Worm (Caenorhabditis elegans): ENCODE measurements around the gene srh-76.

srh-76 gene

ce11 chrV:5826592-5826991, 7.0 kb upstream of the srh-76 start, which contains the start of gene let-418 (continued):
- TF ChIP-seq hlh-12 (tag; optimal IDR thresholded peaks at IDR 0.05) = no peak

ce11 chrV:5831253-5831652, 2.4 kb upstream of the srh-76 start:
- TF ChIP-seq atf-7 (tag; optimal IDR thresholded peaks at IDR 0.05) (no peak), dpl-1 (GFP tag; optimal IDR thresholded peaks at IDR 0.05) (no peak), snpc-1.1 (tag; optimal IDR thresholded peaks at IDR 0.05; ENCODE audit: insufficient read depth) (no peak), madf-10 (tag; optimal IDR thresholded peaks at IDR 0.05) (no peak), lag-1 (GFP tag; IDR thresholded peaks at IDR 0.05) (no peak), hsf-1 (GFP tag; IDR thresholded peaks at IDR 0.05) (no peak), ztf-18 (tag; optimal IDR thresholded peaks at IDR 0.05) (no peak), xnd-1 (tag; optimal IDR thresholded peaks at IDR 0.05) (no peak), snpc-1.3 (tag; optimal IDR thresholded peaks at IDR 0.05; ENCODE audit: insufficient read depth) (no peak), egl-18 (GFP tag; IDR thresholded peaks at IDR 0.05) (no peak), bed-2 (GFP tag; IDR thresholded peaks at IDR 0.05) (no peak), ceh-91 (GFP tag; IDR thresholded peaks at IDR 0.05) (no peak), pha-4 (tag; optimal IDR thresholded peaks at IDR 0.05) (no peak), nfyb-1 (GFP tag; IDR thresholded peaks at IDR 0.05) (no peak), attf-3 (GFP tag; conservative IDR thresholded peaks at IDR 0.05) (no peak), lin-26 (GFP tag; IDR thresholded peaks at IDR 0.05) (no peak), nfya-2 (GFP tag; IDR thresholded peaks at IDR 0.05) (no peak), Y53G8AR.9 (GFP tag; conservative IDR thresholded peaks at IDR 0.05) (no peak), ztf-3 (GFP tag; optimal IDR thresholded peaks at IDR 0.05) (no peak)

ce11 chrV:5832799-5833198, 832 bp upstream of the srh-76 start:
- peak; percentile 61 for TF ChIP-seq B0336.3 (GFP tag; IDR thresholded peaks at IDR 0.05)
- no peak for TF ChIP-seq chd-7 (tag; optimal IDR thresholded peaks at IDR 0.05)
- no peak for TF ChIP-seq F37B4.10 (GFP tag; IDR thresholded peaks at IDR 0.05)
- peak; percentile 27 for TF ChIP-seq tbp1 (GFP tag; optimal IDR thresholded peaks at IDR 0.05)
- TF ChIP-seq T07F8.4 (tag; optimal IDR thresholded peaks at IDR 0.05) = no peak
- 0 out of 2 replicates have a peak, but pooled peaks have one; percentile 10 for TF ChIP-seq hsf-1 (GFP tag; IDR thresholded peaks at IDR 0.05)
- TF ChIP-seq F22D6.2 (tag; optimal IDR thresholded peaks at IDR 0.05) = peak; percentile 13
- TF ChIP-seq somi-1 (GFP tag; optimal IDR thresholded peaks at IDR 0.05) = peak; percentile 67
- TF ChIP-seq ekl-4 (GFP tag; IDR thresholded peaks at IDR 0.05) = peak; percentile 62; the same call in 1 of the 2 replicates
- TF ChIP-seq pbrm-1 (GFP tag; IDR thresholded peaks at IDR 0.05) = no peak
- 0 out of 2 replicates have a peak, but pooled peaks have one; percentile 13 for TF ChIP-seq mcd-1 (GFP tag; IDR thresholded peaks at IDR 0.05)
- TF ChIP-seq madf-3 (GFP tag; IDR thresholded peaks at IDR 0.05) = 0 out of 2 replicates have a peak, but pooled peaks have one; percentile 38
- no peak for TF ChIP-seq bed-1 (GFP tag; IDR thresholded peaks at IDR 0.05)
- TF ChIP-seq lin-40 (tag; optimal IDR thresholded peaks at IDR 0.05) = peak; percentile 27
- TF ChIP-seq die-1 (tag; optimal IDR thresholded peaks at IDR 0.05) = peak; percentile 39
- TF ChIP-seq cebp-1 (GFP tag; IDR thresholded peaks at IDR 0.05) = no peak
- peak; percentile 29 for TF ChIP-seq cebp-1 (tag; optimal IDR thresholded peaks at IDR 0.05)
- 0 out of 2 replicates have a peak, but pooled peaks have one; percentile 18 for TF ChIP-seq ceh-58 (GFP tag; IDR thresholded peaks at IDR 0.05)
- no peak for TF ChIP-seq ceh-27 (GFP tag; optimal IDR thresholded peaks at IDR 0.05)
- peak; percentile 55; the same call in 1 of the 2 replicates for TF ChIP-seq nfyb-1 (GFP tag; IDR thresholded peaks at IDR 0.05)
- no peak for TF ChIP-seq rpc-1 (optimal IDR thresholded peaks at IDR 0.05)
- no peak for TF ChIP-seq rpc-1 (tag; optimal IDR thresholded peaks at IDR 0.05)
- peak; percentile 50; the same call in 1 of the 2 replicates for TF ChIP-seq lin-26 (GFP tag; IDR thresholded peaks at IDR 0.05)
- peak; percentile 17; the same call in 1 of the 2 replicates for TF ChIP-seq F33H1.4 (GFP tag; IDR thresholded peaks at IDR 0.05)
- 0 out of 2 replicates have a peak, but pooled peaks have one; percentile 15 for TF ChIP-seq D2030.7 (GFP tag; IDR thresholded peaks at IDR 0.05)
- peak; percentile 58 for TF ChIP-seq madf-6 (GFP tag; IDR thresholded peaks at IDR 0.05)
- TF ChIP-seq lin-54 (GFP tag; optimal IDR thresholded peaks at IDR 0.05) = peak; percentile 15
- TF ChIP-seq ama-1 (optimal IDR thresholded peaks at IDR 0.05) = no peak
- peak in 1 of 2 experiments; percentile 56 for TF ChIP-seq ama-1 (GFP tag; optimal IDR thresholded peaks at IDR 0.05)
- TF ChIP-seq Y79H2A.3 (GFP tag; conservative IDR thresholded peaks at IDR 0.05) = peak; percentile 64; the same call in 1 of the 2 replicates
- TF ChIP-seq ztf-26 (tag; optimal IDR thresholded peaks at IDR 0.05) = peak; percentile 0
